Worm (Caenorhabditis elegans): ENCODE results near the gene clec-2.
"Not testable (repeated sequence)": the region's sequence is repeated elsewhere in the genome, so short reads cannot be mapped to it uniquely, and the experiment has no call there.

Gene clec-2

ce11 chrII:3036344-3036743 is 13.1 kb upstream of the clec-2 start:
- no peak for TF ChIP-seq W03F9.2 (tag; optimal IDR thresholded peaks at IDR 0.05)
- no peak for TF ChIP-seq dao-5 (tag; optimal IDR thresholded peaks at IDR 0.05)
- TF ChIP-seq him-1 (tag; optimal IDR thresholded peaks at IDR 0.05) = no peak

ce11 chrII:3034914-3035313 is 11.7 kb upstream of the clec-2 start:
- TF ChIP-seq dao-5 (tag; optimal IDR thresholded peaks at IDR 0.05) (no peak), him-1 (tag; optimal IDR thresholded peaks at IDR 0.05) (no peak), W03F9.2 (tag; optimal IDR thresholded peaks at IDR 0.05) (no peak)

- TF ChIP-seq dao-5, W03F9.2, him-1 (tag; optimal IDR thresholded peaks at IDR 0.05): not testable (repeated sequence)
Observed at ce11 chrII:3032480-3032879, 9.2 kb upstream of the clec-2 start, which contains the start of gene B0454.6. Gene B0454.6 (plus strand): TSS chrII:3032780.

- TF ChIP-seq him-1 (tag; optimal IDR thresholded peaks at IDR 0.05) = no peak
- TF ChIP-seq W03F9.2 (tag; optimal IDR thresholded peaks at IDR 0.05) = no peak
Observed at ce11 chrII:3030416-3030815, 7.2 kb upstream of the clec-2 start.

ce11 chrII:3028264-3028663 is 5.0 kb upstream of the clec-2 start:
- no peak for TF ChIP-seq dao-5 (tag; optimal IDR thresholded peaks at IDR 0.05)
- no peak for TF ChIP-seq W03F9.2 (tag; optimal IDR thresholded peaks at IDR 0.05)
- no peak for TF ChIP-seq him-1 (tag; optimal IDR thresholded peaks at IDR 0.05)

ce11 chrII:3024655-3025054 is 1.4 kb upstream of the clec-2 start:
- TF ChIP-seq him-1 (tag; optimal IDR thresholded peaks at IDR 0.05) (no peak), W03F9.2 (tag; optimal IDR thresholded peaks at IDR 0.05) (no peak), dao-5 (tag; optimal IDR thresholded peaks at IDR 0.05) (no peak)

- no peak for TF ChIP-seq dao-5 (tag; optimal IDR thresholded peaks at IDR 0.05)
- TF ChIP-seq him-1 (tag; optimal IDR thresholded peaks at IDR 0.05) = no peak
- no peak for TF ChIP-seq W03F9.2 (tag; optimal IDR thresholded peaks at IDR 0.05)
Observed at ce11 chrII:3020899-3021298, 2.3 kb downstream of the clec-2 start.

- no peak for TF ChIP-seq dao-5 (tag; optimal IDR thresholded peaks at IDR 0.05)
Observed at ce11 chrII:3019807-3020206, 3.4 kb downstream of the clec-2 start, which contains the start of gene clec-3. Gene clec-3 (minus strand): TSS chrII:3019907.

- TF ChIP-seq him-1 (tag; optimal IDR thresholded peaks at IDR 0.05) = no peak
- no peak for TF ChIP-seq dao-5 (tag; optimal IDR thresholded peaks at IDR 0.05)
- TF ChIP-seq W03F9.2 (tag; optimal IDR thresholded peaks at IDR 0.05) = no peak
Observed at ce11 chrII:3014196-3014849, 8.9 kb downstream of the clec-2 start, which contains the start of gene C41H7.2. Gene C41H7.2 (plus strand): TSS chrII:3014817.

ce11 chrII:3012133-3012532 is 11.1 kb downstream of the clec-2 start, which contains the start of gene C41H7.9:
Gene C41H7.9 (minus strand): TSS chrII:3012233.
- no peak for TF ChIP-seq dao-5 (tag; optimal IDR thresholded peaks at IDR 0.05)
- TF ChIP-seq him-1 (tag; optimal IDR thresholded peaks at IDR 0.05) = no peak
- TF ChIP-seq W03F9.2 (tag; optimal IDR thresholded peaks at IDR 0.05) = no peak

ce11 chrII:3008400-3008799 is 14.8 kb downstream of the clec-2 start, which contains the start of gene sdz-5:
Gene sdz-5 (plus strand): TSS chrII:3008700.
- no peak for TF ChIP-seq W03F9.2 (tag; optimal IDR thresholded peaks at IDR 0.05)
- no peak for TF ChIP-seq him-1 (tag; optimal IDR thresholded peaks at IDR 0.05)
- TF ChIP-seq dao-5 (tag; optimal IDR thresholded peaks at IDR 0.05) = no peak

ce11 chrII:3005499-3005898 is 17.7 kb downstream of the clec-2 start, which contains the start of gene lido-12:
Gene lido-12 (plus strand): TSS chrII:3005799.
- TF ChIP-seq him-1 (tag; optimal IDR thresholded peaks at IDR 0.05) (no peak), dao-5 (tag; optimal IDR thresholded peaks at IDR 0.05) (no peak), W03F9.2 (tag; optimal IDR thresholded peaks at IDR 0.05) (no peak)

ce11 chrII:3003667-3004066 is 19.6 kb downstream of the clec-2 start, which contains the start of gene lido-11:
Gene lido-11 (plus strand): TSS chrII:3003967.
- no peak for TF ChIP-seq him-1 (tag; optimal IDR thresholded peaks at IDR 0.05)
- no peak for TF ChIP-seq W03F9.2 (tag; optimal IDR thresholded peaks at IDR 0.05)
- TF ChIP-seq dao-5 (tag; optimal IDR thresholded peaks at IDR 0.05) = no peak

- no peak for TF ChIP-seq W03F9.2 (tag; optimal IDR thresholded peaks at IDR 0.05)
- no peak for TF ChIP-seq dao-5 (tag; optimal IDR thresholded peaks at IDR 0.05)
- TF ChIP-seq him-1 (tag; optimal IDR thresholded peaks at IDR 0.05) = no peak
Observed at ce11 chrII:3002211-3002610, 21.0 kb downstream of the clec-2 start, which contains the start of gene lido-10. Gene lido-10 (plus strand): TSS chrII:3002511.
